Worm (Caenorhabditis elegans): ENCODE results near the gene pes-1.

- no peak for TF ChIP-seq tab-1 (GFP tag; IDR thresholded peaks at IDR 0.05)
- no peak for TF ChIP-seq cog-1 (tag; optimal IDR thresholded peaks at IDR 0.05)
- no peak for TF ChIP-seq ref-1 (GFP tag; conservative IDR thresholded peaks at IDR 0.05)
- TF ChIP-seq ztf-23 (GFP tag; IDR thresholded peaks at IDR 0.05): no peak
- TF ChIP-seq flt-1 (GFP tag; IDR thresholded peaks at IDR 0.05): no peak
- no peak for TF ChIP-seq ztf-29 (GFP tag; IDR thresholded peaks at IDR 0.05)
- no peak for TF ChIP-seq T22C8.4 (GFP tag; IDR thresholded peaks at IDR 0.05)
- no peak for TF ChIP-seq klf-2 (GFP tag; conservative IDR thresholded peaks at IDR 0.05)
Measured at ce11 chrIV:4953887-4954286, 48.7 kb upstream of the pes-1 start, which contains the start of gene str-163.

All from whole organism, midembryonic.